Worm (Caenorhabditis elegans) whole organism, mixed stage, embryonic: Measurements from ENCODE around the gene Y11D7A.10.

Experiments used
- ceh-83 ChIP-seq: fragments of 200-800 bp; sonication (Bioruptor generic); optimal IDR thresholded peaks from 2 replicates; lab custom pipeline; 2018; ENCODE audit warnings: mild to moderate bottlenecking, missing genetic modification characterization, missing compliant biosample characterization
- nhr-12 ChIP-seq: fragments of 150-350 bp; optimal IDR thresholded peaks from 2 replicates; lab custom pipeline; 2014; ENCODE audit warnings: missing biosample characterization, missing genetic modification characterization
- snpc-4 ChIP-seq: fragments of 150-350 bp; optimal IDR thresholded peaks from 2 replicates; lab custom pipeline; 2014; ENCODE audit warnings: missing biosample characterization, missing genetic modification characterization
- unc-62 ChIP-seq: fragments of 150-350 bp; optimal IDR thresholded peaks from 2 replicates; lab custom pipeline; 2014; ENCODE audit warnings: missing biosample characterization, missing genetic modification reagents, missing genetic modification characterization
- ztf-11 ChIP-seq: fragments of 150-350 bp; optimal IDR thresholded peaks from 2 replicates; lab custom pipeline; 2014; ENCODE audit warnings: missing biosample characterization, missing genetic modification characterization

DNA sequence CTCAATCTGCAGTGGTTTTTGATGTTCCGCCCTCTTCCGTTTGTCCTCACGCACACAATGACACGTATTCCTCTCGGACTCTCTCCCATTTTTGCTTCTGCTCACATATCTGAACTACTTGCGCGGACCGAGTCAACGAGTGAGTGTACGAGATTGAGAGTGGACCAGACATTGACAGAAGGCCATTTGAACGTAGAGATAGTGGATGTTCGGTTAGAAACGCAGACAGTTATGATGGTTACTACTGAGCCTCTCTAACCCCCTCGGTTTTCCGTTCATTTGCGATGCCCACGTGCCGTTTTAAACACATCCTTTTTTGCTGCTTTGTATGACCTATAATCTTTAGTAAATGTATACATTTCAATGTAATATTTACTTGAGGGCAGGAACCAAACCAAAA lies 43.1 kb downstream of the Y11D7A.10 start:
- TF ChIP-seq ztf-11 (tag; lab: Kevin White, UChicago) = no peak
- no peak for TF ChIP-seq unc-62 (GFP tag; lab: Kevin White, UChicago)
- TF ChIP-seq nhr-12 (tag; lab: Kevin White, UChicago) = no peak
- no peak for TF ChIP-seq snpc-4 (tag; lab: Kevin White, UChicago)
- TF ChIP-seq ceh-83 = no peak
